Fruit fly (Drosophila melanogaster) whole organism, prepupa: ENCODE results near the gene CG12576.

ENCODE experiments used
- CG16779 ChIP-seq: fragments of 200-800 bp; sonication (Bioruptor generic); optimal IDR thresholded peaks from 3 replicates; lab custom pipeline; 2017; ENCODE audit warnings: missing biosample characterization, mild to moderate bottlenecking, missing genetic modification characterization
- CG32006 ChIP-seq: fragments of 200-800 bp; sonication (Bioruptor generic); optimal IDR thresholded peaks from 3 replicates; lab custom pipeline; 2017; ENCODE audit warnings: missing biosample characterization, mild to moderate bottlenecking, missing genetic modification characterization
- CG34406 ChIP-seq: fragments of 200-800 bp; sonication (Bioruptor generic); optimal IDR thresholded peaks from 3 replicates; lab custom pipeline; 2016; ENCODE audit warnings: missing biosample characterization, missing genetic modification characterization
- CG8319 ChIP-seq: fragments of 200-800 bp; sonication (Bioruptor generic); optimal IDR thresholded peaks from 3 replicates; lab custom pipeline; 2016; ENCODE audit warnings: missing biosample characterization, missing genetic modification characterization
- Eip75B ChIP-seq: fragments of 200-800 bp; sonication (Bioruptor generic); optimal IDR thresholded peaks from 3 replicates; lab custom pipeline; 2016; ENCODE audit warnings: missing biosample characterization, missing genetic modification characterization
- Eip78C ChIP-seq: fragments of 200-800 bp; sonication (Bioruptor generic); peaks from one replicate; lab custom pipeline; 2016; ENCODE audit warnings: missing biosample characterization, missing genetic modification characterization
- Gug ChIP-seq: fragments of 200-800 bp; sonication (Bioruptor generic); IDR thresholded peaks from 2 replicates; pipeline ENCODE4 v1.3.6; 2022; ENCODE audit warnings: missing biosample characterization, missing genetic modification characterization
- Sox102F ChIP-seq: fragments of 200-800 bp; sonication (Bioruptor generic); optimal IDR thresholded peaks from 2 replicates; lab custom pipeline; 2016; ENCODE audit warnings: missing biosample characterization, mild to moderate bottlenecking, missing genetic modification characterization
- esn ChIP-seq: fragments of 200-800 bp; sonication (Bioruptor generic); optimal IDR thresholded peaks from 2 replicates; lab custom pipeline; 2016; ENCODE audit warnings: missing biosample characterization, mild to moderate bottlenecking, missing genetic modification characterization, moderate library complexity
- lz ChIP-seq: fragments of 200-800 bp; sonication (Bioruptor generic); optimal IDR thresholded peaks from 3 replicates; lab custom pipeline; 2016; ENCODE audit warnings: missing biosample characterization, missing genetic modification characterization

DNA sequence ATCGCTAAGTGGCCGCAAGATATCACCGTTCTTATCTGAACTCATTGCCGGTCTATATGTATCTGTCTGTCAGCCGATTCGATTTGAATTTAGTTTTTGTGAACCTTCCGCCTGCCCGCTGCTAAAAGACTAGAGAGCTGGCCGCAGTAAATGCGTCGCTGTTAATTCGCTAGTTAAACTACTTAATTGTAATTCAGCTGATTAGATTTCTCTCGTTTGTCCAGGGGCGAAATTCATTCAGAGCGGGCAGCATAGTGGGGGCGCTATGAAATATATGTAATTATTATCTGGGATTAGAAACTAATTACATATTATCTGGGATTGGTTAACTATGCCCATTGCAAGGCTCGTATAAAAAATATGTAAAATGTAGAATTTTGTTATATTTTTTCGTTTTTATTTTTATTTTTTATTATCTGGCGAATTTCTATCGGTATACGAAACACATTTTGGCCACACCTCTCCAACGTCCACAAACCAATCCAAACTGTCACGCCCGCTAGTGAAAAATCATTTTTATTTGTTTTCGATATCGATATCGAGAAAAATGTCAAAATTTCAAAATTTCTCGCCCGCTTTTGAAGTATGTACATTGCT, 32.9 kb downstream of the CG12576 start, which contains the start of the genes CG14615 and tilB:
- no peak for TF ChIP-seq Gug (GFP tag; lab: Robert Waterston, UW)
- no peak for TF ChIP-seq CG8319 (GFP tag; lab: Kevin White, UChicago)
- no peak for TF ChIP-seq Eip75B
- no peak for TF ChIP-seq Sox102F (GFP tag; lab: Kevin White, UChicago)
- no peak for TF ChIP-seq Eip78C (GFP tag; lab: Kevin White, UChicago)
- no peak for TF ChIP-seq CG34406 (GFP tag; lab: Kevin White, UChicago)
- no peak for TF ChIP-seq lz (GFP tag; lab: Kevin White, UChicago)
- TF ChIP-seq CG32006 (GFP tag; lab: Kevin White, UChicago), result no peak
- TF ChIP-seq CG16779 (tag; lab: Kevin White, UChicago), result no peak
- no peak for TF ChIP-seq esn
